Worm (Caenorhabditis elegans): ENCODE data around the gene lec-10.

DNA sequence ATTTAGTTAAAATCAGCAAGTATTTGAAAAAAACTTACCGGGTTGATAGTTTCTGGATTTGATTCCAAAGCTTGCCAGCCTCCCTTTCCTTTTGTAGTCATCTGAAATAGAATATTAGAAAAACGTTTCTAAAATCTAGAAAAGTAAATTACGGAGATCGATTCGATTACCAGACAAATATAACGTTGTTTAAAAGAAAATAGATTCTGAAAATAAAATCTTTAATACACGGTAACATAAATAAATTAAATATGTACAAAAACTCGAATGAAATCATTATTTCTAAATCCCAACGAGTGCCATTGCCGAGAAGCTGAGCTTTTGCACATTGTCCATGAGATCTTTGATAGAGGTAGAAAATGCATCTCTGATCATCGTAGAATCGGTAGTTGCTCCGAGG, 19.8 kb upstream of the lec-10 start, which contains the start of gene ubh-3:
- TF ChIP-seq die-1 (tag; optimal IDR thresholded peaks at IDR 0.05): no peak
- no peak for TF ChIP-seq nhr-120 (GFP tag; IDR thresholded peaks at IDR 0.05)
- TF ChIP-seq rcor-1 (GFP tag; IDR thresholded peaks at IDR 0.05): no peak
- TF ChIP-seq madf-10 (tag; optimal IDR thresholded peaks at IDR 0.05): no peak
- TF ChIP-seq nhr-90 (tag; optimal IDR thresholded peaks at IDR 0.05): no peak
- no peak for TF ChIP-seq pha-4 (tag; optimal IDR thresholded peaks at IDR 0.05)
- no peak for TF ChIP-seq repo-1 (tag; optimal IDR thresholded peaks at IDR 0.05)
- no peak for TF ChIP-seq him-1 (tag; optimal IDR thresholded peaks at IDR 0.05)
- TF ChIP-seq ceh-100 (GFP tag; IDR thresholded peaks at IDR 0.05): no peak

Measured in whole organism, young adult.